Fruit fly (Drosophila melanogaster) whole organism, prepupa: ENCODE data around the gene Atf3.

Experiments
- Blimp-1 ChIP-seq: fragments of 200-800 bp; sonication (Bioruptor generic); optimal IDR thresholded peaks from 3 replicates; lab custom pipeline; 2017; ENCODE audit warnings: missing biosample characterization, missing genetic modification characterization, mild to moderate bottlenecking, moderate library complexity, missing genetic modification reagents
- CG10631 ChIP-seq: fragments of 200-800 bp; sonication (Bioruptor generic); optimal IDR thresholded peaks from 2 replicates; lab custom pipeline; 2016; ENCODE audit warnings: missing biosample characterization, missing genetic modification characterization
- CG11294 ChIP-seq: fragments of 200-800 bp; sonication (Bioruptor generic); IDR thresholded peaks from 2 replicates; pipeline ENCODE4 v1.3.6; 2022; ENCODE audit warnings: missing biosample characterization, missing genetic modification characterization
- CG11762 ChIP-seq: fragments of 200-800 bp; sonication (Bioruptor generic); optimal IDR thresholded peaks from 3 replicates; lab custom pipeline; 2016; ENCODE audit warnings: missing biosample characterization, missing genetic modification characterization; ENCODE audit not compliant: insufficient read depth
- CG11902 ChIP-seq: fragments of 200-800 bp; sonication (Bioruptor generic); optimal IDR thresholded peaks from 3 replicates; lab custom pipeline; 2016; ENCODE audit warnings: missing biosample characterization, missing genetic modification characterization
- CG15336 ChIP-seq: fragments of 200-800 bp; sonication (Bioruptor generic); IDR thresholded peaks from 2 replicates; pipeline ENCODE4 v1.3.6; 2022; ENCODE audit warnings: missing biosample characterization, missing genetic modification characterization
- CG1621 ChIP-seq: fragments of 200-800 bp; sonication (Bioruptor generic); optimal IDR thresholded peaks from 3 replicates; lab custom pipeline; 2018; ENCODE audit warnings: missing biosample characterization, mild to moderate bottlenecking, missing genetic modification characterization
- CG16779 ChIP-seq: fragments of 200-800 bp; sonication (Bioruptor generic); optimal IDR thresholded peaks from 3 replicates; lab custom pipeline; 2017; ENCODE audit warnings: missing biosample characterization, mild to moderate bottlenecking, missing genetic modification characterization
- CG32006 ChIP-seq: fragments of 200-800 bp; sonication (Bioruptor generic); optimal IDR thresholded peaks from 3 replicates; lab custom pipeline; 2017; ENCODE audit warnings: missing biosample characterization, mild to moderate bottlenecking, missing genetic modification characterization
- CG34406 ChIP-seq: fragments of 200-800 bp; sonication (Bioruptor generic); optimal IDR thresholded peaks from 3 replicates; lab custom pipeline; 2016; ENCODE audit warnings: missing biosample characterization, missing genetic modification characterization
- CG3919 ChIP-seq: fragments of 200-800 bp; sonication (Bioruptor generic); optimal IDR thresholded peaks from 3 replicates; lab custom pipeline; 2016; ENCODE audit warnings: missing biosample characterization, missing genetic modification characterization
- CG6163 ChIP-seq: fragments of 200-800 bp; sonication (Bioruptor generic); IDR thresholded peaks from 3 replicates; pipeline ENCODE4 v1.3.6; 2022; ENCODE audit warnings: missing biosample characterization, missing genetic modification characterization
- CG6276 ChIP-seq: fragments of 200-800 bp; sonication (Bioruptor generic); optimal IDR thresholded peaks from 2 replicates; lab custom pipeline; 2017; ENCODE audit warnings: missing biosample characterization, mild to moderate bottlenecking, missing genetic modification characterization
- CG6792 ChIP-seq: fragments of 200-800 bp; sonication (Bioruptor generic); optimal IDR thresholded peaks from 3 replicates; lab custom pipeline; 2016; ENCODE audit warnings: missing biosample characterization, missing genetic modification characterization
- CG6808 ChIP-seq: fragments of 200-800 bp; sonication (Bioruptor generic); optimal IDR thresholded peaks from 3 replicates; lab custom pipeline; 2017; ENCODE audit warnings: missing biosample characterization, missing genetic modification characterization, mild to moderate bottlenecking, moderate library complexity, missing genetic modification reagents
- CG6854 ChIP-seq: fragments of 200-800 bp; sonication (Bioruptor generic); optimal IDR thresholded peaks from 2 replicates; lab custom pipeline; 2017; ENCODE audit warnings: missing biosample characterization, mild to moderate bottlenecking, missing genetic modification characterization
- CG7368 ChIP-seq: fragments of 200-800 bp; sonication (Bioruptor generic); optimal IDR thresholded peaks from 3 replicates; lab custom pipeline; 2016; ENCODE audit warnings: missing biosample characterization, missing genetic modification characterization
- CG8119 ChIP-seq: fragments of 200-800 bp; sonication (Bioruptor generic); IDR thresholded peaks from 3 replicates; pipeline ENCODE4 v1.3.6; 2022; ENCODE audit warnings: missing biosample characterization, missing genetic modification characterization
- CG8319 ChIP-seq: fragments of 200-800 bp; sonication (Bioruptor generic); optimal IDR thresholded peaks from 3 replicates; lab custom pipeline; 2016; ENCODE audit warnings: missing biosample characterization, missing genetic modification characterization
- CG9139 ChIP-seq: fragments of 200-800 bp; sonication (Bioruptor generic); optimal IDR thresholded peaks from 3 replicates; lab custom pipeline; 2017; ENCODE audit warnings: missing biosample characterization, mild to moderate bottlenecking, missing genetic modification characterization
- Eip75B ChIP-seq: fragments of 200-800 bp; sonication (Bioruptor generic); optimal IDR thresholded peaks from 3 replicates; lab custom pipeline; 2016; ENCODE audit warnings: missing biosample characterization, missing genetic modification characterization
- Eip78C ChIP-seq: fragments of 200-800 bp; sonication (Bioruptor generic); peaks from one replicate; lab custom pipeline; 2016; ENCODE audit warnings: missing biosample characterization, missing genetic modification characterization
- Eip93F ChIP-seq: fragments of 200-800 bp; sonication (Bioruptor generic); optimal IDR thresholded peaks from 2 replicates; lab custom pipeline; 2016; ENCODE audit warnings: missing biosample characterization, mild to moderate bottlenecking, missing genetic modification characterization
- Ets21C ChIP-seq: fragments of 200-800 bp; sonication (Bioruptor generic); optimal IDR thresholded peaks from 3 replicates; lab custom pipeline; 2016; ENCODE audit warnings: missing biosample characterization, missing genetic modification characterization
- Ets96B ChIP-seq: fragments of 200-800 bp; optimal IDR thresholded peaks from 2 replicates; lab custom pipeline; 2019; ENCODE audit warnings: missing biosample characterization, mild to moderate bottlenecking, missing genetic modification characterization, moderate library complexity
- Gug ChIP-seq: fragments of 200-800 bp; sonication (Bioruptor generic); IDR thresholded peaks from 2 replicates; pipeline ENCODE4 v1.3.6; 2022; ENCODE audit warnings: missing biosample characterization, missing genetic modification characterization
- Hr38 ChIP-seq: sonication (Bioruptor generic); optimal IDR thresholded peaks from 2 replicates; lab custom pipeline; 2016; ENCODE audit warnings: missing biosample characterization, missing genetic modification characterization
- Hr39 ChIP-seq: fragments of 200-800 bp; sonication (Bioruptor generic); optimal IDR thresholded peaks from 2 replicates; lab custom pipeline; 2016; ENCODE audit warnings: missing biosample characterization, missing genetic modification characterization
- Lpt ChIP-seq: fragments of 200-800 bp; sonication (Bioruptor generic); optimal IDR thresholded peaks from 3 replicates; lab custom pipeline; 2016; ENCODE audit warnings: missing biosample characterization, missing genetic modification characterization
- Met ChIP-seq: fragments of 200-800 bp; sonication (Bioruptor generic); optimal IDR thresholded peaks from 3 replicates; lab custom pipeline; 2016; ENCODE audit warnings: missing biosample characterization, missing genetic modification characterization
- Sox102F ChIP-seq: fragments of 200-800 bp; sonication (Bioruptor generic); optimal IDR thresholded peaks from 2 replicates; lab custom pipeline; 2016; ENCODE audit warnings: missing biosample characterization, mild to moderate bottlenecking, missing genetic modification characterization
- Sox14 ChIP-seq: fragments of 200-800 bp; sonication (Bioruptor generic); optimal IDR thresholded peaks from 3 replicates; lab custom pipeline; 2016; ENCODE audit warnings: missing biosample characterization, missing genetic modification characterization
- acj6 ChIP-seq: fragments of 200-800 bp; sonication (Bioruptor generic); optimal IDR thresholded peaks from 3 replicates; lab custom pipeline; 2016; ENCODE audit warnings: missing biosample characterization, missing genetic modification characterization
- cyc ChIP-seq: fragments of 200-800 bp; sonication (Bioruptor generic); optimal IDR thresholded peaks from 3 replicates; lab custom pipeline; 2016; ENCODE audit warnings: missing biosample characterization, missing genetic modification characterization
- dac ChIP-seq: fragments of 200-800 bp; sonication (Bioruptor generic); optimal IDR thresholded peaks from 2 replicates; lab custom pipeline; 2017; ENCODE audit warnings: missing biosample characterization, mild to moderate bottlenecking, missing genetic modification characterization
- eg ChIP-seq: fragments of 200-800 bp; sonication (Bioruptor generic); IDR thresholded peaks from 3 replicates; pipeline ENCODE4 v1.3.6; 2022; ENCODE audit warnings: missing biosample characterization, missing genetic modification characterization
- esn ChIP-seq: fragments of 200-800 bp; sonication (Bioruptor generic); optimal IDR thresholded peaks from 2 replicates; lab custom pipeline; 2016; ENCODE audit warnings: missing biosample characterization, mild to moderate bottlenecking, missing genetic modification characterization, moderate library complexity
- fd59A ChIP-seq: fragments of 200-800 bp; sonication (Bioruptor generic); optimal IDR thresholded peaks from 2 replicates; lab custom pipeline; 2017; ENCODE audit warnings: missing biosample characterization, mild to moderate bottlenecking, missing genetic modification characterization, missing genetic modification reagents
- fd85E ChIP-seq: fragments of 200-800 bp; sonication (Bioruptor generic); optimal IDR thresholded peaks from 3 replicates; lab custom pipeline; 2016; ENCODE audit warnings: missing biosample characterization, missing genetic modification characterization
- fkh ChIP-seq: fragments of 200-800 bp; sonication (Bioruptor generic); optimal IDR thresholded peaks from 3 replicates; lab custom pipeline; 2017; ENCODE audit warnings: missing biosample characterization, mild to moderate bottlenecking, missing genetic modification characterization, moderate library complexity
- lz ChIP-seq: fragments of 200-800 bp; sonication (Bioruptor generic); optimal IDR thresholded peaks from 3 replicates; lab custom pipeline; 2016; ENCODE audit warnings: missing biosample characterization, missing genetic modification characterization
- net ChIP-seq: fragments of 200-800 bp; sonication (Bioruptor generic); optimal IDR thresholded peaks from 3 replicates; lab custom pipeline; 2016; ENCODE audit warnings: missing biosample characterization, missing genetic modification characterization
- spab ChIP-seq: fragments of 200-800 bp; sonication (Bioruptor generic); optimal IDR thresholded peaks from 2 replicates; lab custom pipeline; 2017; ENCODE audit warnings: missing biosample characterization, mild to moderate bottlenecking, missing genetic modification characterization, missing genetic modification reagents
- ss ChIP-seq, 2 experiments: fragments of 200-800 bp; sonication (Bioruptor generic); optimal IDR thresholded peaks; 2 replicates in 1 of 2; 3 replicates in 1 of 2; lab custom pipeline; 2017 to 2018; ENCODE audit warnings: mild to moderate bottlenecking in 2 of 2, missing biosample characterization in 2 of 2, missing genetic modification characterization in 2 of 2, moderate library complexity in 1 of 2
- svp ChIP-seq: fragments of 200-800 bp; sonication (Bioruptor generic); peaks from one replicate; lab custom pipeline; 2016; ENCODE audit warnings: missing biosample characterization, missing genetic modification characterization
- topi ChIP-seq: fragments of 200-800 bp; sonication (Bioruptor generic); optimal IDR thresholded peaks from 3 replicates; lab custom pipeline; 2016; ENCODE audit warnings: missing biosample characterization, missing genetic modification characterization

Atf3 gene

dm6 chrX:1248735-1249134 is 26.3 kb downstream of the Atf3 start (continued):
- TF ChIP-seq fkh (GFP tag; lab: Kevin White, UChicago) (no peak), lz (GFP tag; lab: Kevin White, UChicago) (peak; percentile 89), Gug (no peak), CG11294 (GFP tag; lab: Robert Waterston, UW) (no peak), CG11762 (GFP tag; lab: Kevin White, UChicago) (peak; percentile 68), CG1621 (peak; percentile 82), CG6808 (GFP tag; lab: Kevin White, UChicago) (peak; percentile 79), CG10631 (GFP tag; lab: Kevin White, UChicago) (peak; percentile 75), fd85E (GFP tag; lab: Kevin White, UChicago) (peak; percentile 29), CG6792 (peak; percentile 88), CG32006 (GFP tag; lab: Kevin White, UChicago) (peak; percentile 60), net (GFP tag; lab: Kevin White, UChicago) (peak; percentile 78), CG6163 (GFP tag; lab: Robert Waterston, UW) (peak; percentile 74), CG6276 (GFP tag; lab: Kevin White, UChicago) (no peak), svp (GFP tag; lab: Kevin White, UChicago) (peak; percentile 95), Sox102F (GFP tag; lab: Kevin White, UChicago) (peak; percentile 91), cyc (GFP tag; lab: Kevin White, UChicago) (peak; percentile 89), CG11902 (peak; percentile 88), Sox14 (peak; percentile 88)
- TF ChIP-seq, all 60 proteins: peak for 51

dm6 chrX:1242049-1242448 is 33.0 kb downstream of the Atf3 start:
- TF ChIP-seq CG6792 (no peak), CG10631 (GFP tag; lab: Kevin White, UChicago) (no peak), esn (no peak), Ets96B (tag; lab: Kevin White, UChicago) (no peak), Sox102F (GFP tag; lab: Kevin White, UChicago) (no peak), fd59A (GFP tag; lab: Kevin White, UChicago) (no peak)

DNA sequence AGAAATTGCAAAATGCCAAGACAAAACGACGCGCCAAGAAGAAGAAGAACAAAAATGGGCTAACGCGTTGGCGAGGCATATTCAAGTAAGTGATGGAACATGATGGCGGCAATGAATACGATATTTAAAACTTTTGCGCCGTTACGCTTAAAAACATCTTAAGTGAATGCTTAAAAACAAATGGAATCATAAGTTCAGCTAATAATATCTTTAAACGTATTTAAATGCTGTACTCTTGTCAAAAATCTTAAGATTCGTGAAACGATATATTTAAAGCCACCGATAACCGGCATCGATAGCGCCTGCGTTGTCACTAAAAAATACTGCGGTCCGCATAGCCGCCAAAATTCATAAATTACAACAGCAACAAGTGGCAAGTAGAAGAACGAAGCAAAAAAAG is 35.3 kb downstream of the Atf3 start, which contains the start of gene CG11403:
TSS of gene CG11403 (minus strand) at position 53 of the 400 bp plus-strand sequence.
- TF ChIP-seq Eip78C = peak; percentile 41
- no peak for TF ChIP-seq fkh (GFP tag; lab: Kevin White, UChicago)
- no peak for TF ChIP-seq CG32006 (GFP tag; lab: Kevin White, UChicago)
- no peak for TF ChIP-seq CG34406
- no peak for TF ChIP-seq fd59A (GFP tag; lab: Kevin White, UChicago)
- TF ChIP-seq CG6276 (GFP tag; lab: Kevin White, UChicago) = no peak
- TF ChIP-seq dac (GFP tag; lab: Kevin White, UChicago) = no peak
- no peak for TF ChIP-seq Met (GFP tag; lab: Kevin White, UChicago)
- TF ChIP-seq CG6854 = no peak
- no peak for TF ChIP-seq CG11762 (GFP tag; lab: Kevin White, UChicago)
- TF ChIP-seq topi (GFP tag; lab: Kevin White, UChicago) = no peak
- no peak for TF ChIP-seq ss (GFP tag; optimal IDR thresholded peaks at IDR 0.05; lab: Kevin White, UChicago)
- no peak for TF ChIP-seq CG3919
- TF ChIP-seq CG15336 (GFP tag; lab: Robert Waterston, UW) = no peak
- no peak for TF ChIP-seq CG7368 (GFP tag; lab: Kevin White, UChicago)
- TF ChIP-seq fd85E (GFP tag; lab: Kevin White, UChicago) = no peak
- no peak for TF ChIP-seq Eip75B (GFP tag; lab: Kevin White, UChicago)
- no peak for TF ChIP-seq CG6792
- no peak for TF ChIP-seq CG8319
- no peak for TF ChIP-seq CG8119 (GFP tag; lab: Robert Waterston, UW)
- TF ChIP-seq Eip93F (GFP tag; lab: Kevin White, UChicago) = no peak
- TF ChIP-seq cyc (GFP tag; lab: Kevin White, UChicago) = no peak
- TF ChIP-seq Blimp-1 (GFP tag; lab: Kevin White, UChicago) = no peak
- TF ChIP-seq Lpt (GFP tag; lab: Kevin White, UChicago) = no peak
- no peak for TF ChIP-seq CG9139
- TF ChIP-seq eg (GFP tag; lab: Robert Waterston, UW) = no peak
- TF ChIP-seq Gug = no peak
- no peak for TF ChIP-seq Hr38 (GFP tag; lab: Kevin White, UChicago)
- TF ChIP-seq CG16779 (tag; lab: Kevin White, UChicago) = no peak
- TF ChIP-seq spab (GFP tag; lab: Kevin White, UChicago) = no peak
- TF ChIP-seq CG10631 (GFP tag; lab: Kevin White, UChicago) = no peak
- no peak for TF ChIP-seq CG11294 (GFP tag; lab: Robert Waterston, UW)
- no peak for TF ChIP-seq CG6808 (GFP tag; lab: Kevin White, UChicago)
- TF ChIP-seq Sox102F (GFP tag; lab: Kevin White, UChicago) = no peak
- TF ChIP-seq acj6 (GFP tag; lab: Kevin White, UChicago) = no peak
- peak; percentile 23 for TF ChIP-seq Ets21C (GFP tag; lab: Kevin White, UChicago)
- peak; percentile 19 for TF ChIP-seq Hr39 (GFP tag; lab: Kevin White, UChicago)
- TF ChIP-seq Ets96B (tag; lab: Kevin White, UChicago) = no peak
- TF ChIP-seq CG1621 = no peak
